Worm (Caenorhabditis elegans): ENCODE measurements around the gene dlhd-1.

ce11 chrII:1199987-1200386, 28.1 kb upstream of the dlhd-1 start:
- no peak for TF ChIP-seq nhr-237 (tag; optimal IDR thresholded peaks at IDR 0.05)
- no peak for TF ChIP-seq lin-13 (GFP tag; optimal IDR thresholded peaks at IDR 0.05)
- TF ChIP-seq ztf-11 (tag; optimal IDR thresholded peaks at IDR 0.05) = no peak
- no peak for TF ChIP-seq spr-3 (GFP tag; optimal IDR thresholded peaks at IDR 0.05)
- TF ChIP-seq unc-39 (tag; optimal IDR thresholded peaks at IDR 0.05) = no peak
- TF ChIP-seq lim-7 (GFP tag; IDR thresholded peaks at IDR 0.05) = no peak
- TF ChIP-seq unc-130 (GFP tag; optimal IDR thresholded peaks at IDR 0.05) = no peak
- no peak for TF ChIP-seq ztf-7 (tag; optimal IDR thresholded peaks at IDR 0.05)
- no peak for TF ChIP-seq ama-1 (optimal IDR thresholded peaks at IDR 0.05)
- TF ChIP-seq ceh-20 (GFP tag; IDR thresholded peaks at IDR 0.05) = no peak
